Fruit fly (Drosophila melanogaster): ENCODE measurements around the gene CG7627.

The CG7627 gene

dm6 chr2L:8339751-8340349 is 22.4 kb downstream of the CG7627 start:
- no peak for TF ChIP-seq EcR (GFP tag; optimal IDR thresholded peaks at IDR 0.05)
- TF ChIP-seq pan (optimal IDR thresholded peaks at IDR 0.05): no peak
- TF ChIP-seq psq (optimal IDR thresholded peaks at IDR 0.05): no peak
- TF ChIP-seq CG8478 (optimal IDR thresholded peaks at IDR 0.05): no peak
- no peak for TF ChIP-seq usp (GFP tag; optimal IDR thresholded peaks at IDR 0.05)
- no peak for TF ChIP-seq Dll (optimal IDR thresholded peaks at IDR 0.05)

dm6 chr2L:8338039-8338438 is 24.2 kb downstream of the CG7627 start, which contains the start of gene witty:
TSS of gene witty (plus strand) at chr2L:8338287.
- no peak for TF ChIP-seq pan (optimal IDR thresholded peaks at IDR 0.05)

- TF ChIP-seq EcR (GFP tag; optimal IDR thresholded peaks at IDR 0.05): no peak
- no peak for TF ChIP-seq pan (optimal IDR thresholded peaks at IDR 0.05)
- TF ChIP-seq Dll (optimal IDR thresholded peaks at IDR 0.05): no peak
- no peak for TF ChIP-seq psq (optimal IDR thresholded peaks at IDR 0.05)
- TF ChIP-seq usp (GFP tag; optimal IDR thresholded peaks at IDR 0.05): no peak
Measured at dm6 chr2L:8334705-8335104, 27.6 kb downstream of the CG7627 start.

- no peak for TF ChIP-seq usp (GFP tag; optimal IDR thresholded peaks at IDR 0.05)
- no peak for TF ChIP-seq Dll (optimal IDR thresholded peaks at IDR 0.05)
- no peak for TF ChIP-seq pan (optimal IDR thresholded peaks at IDR 0.05)
- TF ChIP-seq psq (optimal IDR thresholded peaks at IDR 0.05): no peak
- TF ChIP-seq EcR (GFP tag; optimal IDR thresholded peaks at IDR 0.05): no peak
- TF ChIP-seq CG8478 (optimal IDR thresholded peaks at IDR 0.05): no peak
Measured at dm6 chr2L:8333624-8334023, 28.6 kb downstream of the CG7627 start.

dm6 chr2L:8333185-8333584 is 29.1 kb downstream of the CG7627 start:
- TF ChIP-seq Dll (optimal IDR thresholded peaks at IDR 0.05) (no peak), psq (optimal IDR thresholded peaks at IDR 0.05) (no peak), EcR (GFP tag; optimal IDR thresholded peaks at IDR 0.05) (no peak), pan (optimal IDR thresholded peaks at IDR 0.05) (no peak), CG8478 (optimal IDR thresholded peaks at IDR 0.05) (no peak), usp (GFP tag; optimal IDR thresholded peaks at IDR 0.05) (no peak)

dm6 chr2L:8328526-8329097 is 33.7 kb downstream of the CG7627 start:
- TF ChIP-seq psq (optimal IDR thresholded peaks at IDR 0.05) (no peak), EcR (GFP tag; optimal IDR thresholded peaks at IDR 0.05) (no peak), CG8478 (optimal IDR thresholded peaks at IDR 0.05) (no peak), pan (optimal IDR thresholded peaks at IDR 0.05) (no peak), Dll (optimal IDR thresholded peaks at IDR 0.05) (no peak)

dm6 chr2L:8327783-8328327 is 34.4 kb downstream of the CG7627 start:
- TF ChIP-seq CG8478 (optimal IDR thresholded peaks at IDR 0.05): no peak
- TF ChIP-seq EcR (GFP tag; optimal IDR thresholded peaks at IDR 0.05): no peak
- no peak for TF ChIP-seq psq (optimal IDR thresholded peaks at IDR 0.05)
- TF ChIP-seq usp (GFP tag; optimal IDR thresholded peaks at IDR 0.05): no peak
- no peak for TF ChIP-seq Dll (optimal IDR thresholded peaks at IDR 0.05)
- TF ChIP-seq pan (optimal IDR thresholded peaks at IDR 0.05): no peak

dm6 chr2L:8327272-8327555 is 35.1 kb downstream of the CG7627 start, which contains the start of gene CG14275:
TSS of gene CG14275 (plus strand) at chr2L:8327456.
- no peak for TF ChIP-seq CG8478 (optimal IDR thresholded peaks at IDR 0.05)
- TF ChIP-seq psq (optimal IDR thresholded peaks at IDR 0.05): no peak
- TF ChIP-seq EcR (GFP tag; optimal IDR thresholded peaks at IDR 0.05): no peak
- no peak for TF ChIP-seq Dll (optimal IDR thresholded peaks at IDR 0.05)
- TF ChIP-seq pan (optimal IDR thresholded peaks at IDR 0.05): no peak
- no peak for TF ChIP-seq usp (GFP tag; optimal IDR thresholded peaks at IDR 0.05)

dm6 chr2L:8326414-8327271 is 35.6 kb downstream of the CG7627 start:
- TF ChIP-seq Dll (optimal IDR thresholded peaks at IDR 0.05): no peak
- no peak for TF ChIP-seq pan (optimal IDR thresholded peaks at IDR 0.05)
- TF ChIP-seq EcR (GFP tag; optimal IDR thresholded peaks at IDR 0.05): no peak
- TF ChIP-seq usp (GFP tag; optimal IDR thresholded peaks at IDR 0.05): no peak
- TF ChIP-seq CG8478 (optimal IDR thresholded peaks at IDR 0.05): no peak
- no peak for TF ChIP-seq psq (optimal IDR thresholded peaks at IDR 0.05)

dm6 chr2L:8325150-8325549 is 37.1 kb downstream of the CG7627 start, which contains the start of gene CG7781:
TSS of gene CG7781 (minus strand) at chr2L:8325409.
- TF ChIP-seq pan (optimal IDR thresholded peaks at IDR 0.05) (no peak), psq (optimal IDR thresholded peaks at IDR 0.05) (no peak), usp (GFP tag; optimal IDR thresholded peaks at IDR 0.05) (no peak), Dll (optimal IDR thresholded peaks at IDR 0.05) (no peak), CG8478 (optimal IDR thresholded peaks at IDR 0.05) (no peak), EcR (GFP tag; optimal IDR thresholded peaks at IDR 0.05) (no peak)

dm6 chr2L:8319858-8320525 is 42.3 kb downstream of the CG7627 start, which contains the start of the genes mtsh and strat:
TSS of gene mtsh (minus strand) at chr2L:8319908.
TSS of gene strat (plus strand) at chr2L:8320328.
- TF ChIP-seq Dll (optimal IDR thresholded peaks at IDR 0.05) (no peak), CG8478 (optimal IDR thresholded peaks at IDR 0.05) (no peak)

- TF ChIP-seq Dll (optimal IDR thresholded peaks at IDR 0.05) (no peak), usp (GFP tag; optimal IDR thresholded peaks at IDR 0.05) (no peak), pan (optimal IDR thresholded peaks at IDR 0.05) (no peak), psq (optimal IDR thresholded peaks at IDR 0.05) (no peak), CG8478 (optimal IDR thresholded peaks at IDR 0.05) (no peak), EcR (GFP tag; optimal IDR thresholded peaks at IDR 0.05) (no peak)
Measured at dm6 chr2L:8311741-8312140, 50.5 kb downstream of the CG7627 start.

Measured in whole organism.